Fruit fly (Drosophila melanogaster) whole organism, embryonic: ENCODE results near the gene Mur2B.

Experiments
- Atf-2 ChIP-seq: fragments of 200-800 bp; sonication (Bioruptor generic); optimal IDR thresholded peaks from 2 replicates; lab custom pipeline; 2016; ENCODE audit warnings: missing biosample characterization, missing genetic modification characterization
- CG10431 ChIP-seq: fragments of 200-800 bp; sonication (Bioruptor generic); optimal IDR thresholded peaks from 3 replicates; lab custom pipeline; 2018; ENCODE audit warnings: missing biosample characterization, mild to moderate bottlenecking, missing genetic modification characterization
- CG11723 ChIP-seq: fragments of 200-800 bp; sonication (Bioruptor generic); optimal IDR thresholded peaks from 2 replicates; lab custom pipeline; 2017; ENCODE audit warnings: missing biosample characterization, mild to moderate bottlenecking, missing genetic modification characterization
- CG17361 ChIP-seq: fragments of 200-800 bp; sonication (Bioruptor generic); IDR thresholded peaks from 3 replicates; pipeline ENCODE4 v1.3.6; 2022; ENCODE audit warnings: missing biosample characterization, missing genetic modification characterization
- CG17612 ChIP-seq: fragments of 200-800 bp; sonication (Bioruptor generic); IDR thresholded peaks from 2 replicates; pipeline ENCODE4 v1.3.6; 2022; ENCODE audit warnings: missing biosample characterization, missing genetic modification characterization
- CG18476 ChIP-seq: fragments of 200-800 bp; sonication (Bioruptor generic); optimal IDR thresholded peaks from 2 replicates; lab custom pipeline; 2016; ENCODE audit warnings: missing biosample characterization, mild to moderate bottlenecking, missing genetic modification characterization
- CG18619 ChIP-seq: fragments of 200-800 bp; sonication (Bioruptor generic); optimal IDR thresholded peaks from 3 replicates; lab custom pipeline; 2017; ENCODE audit warnings: missing biosample characterization, mild to moderate bottlenecking, missing genetic modification characterization
- CG3838 ChIP-seq: fragments of 200-800 bp; sonication (Bioruptor generic); optimal IDR thresholded peaks from 3 replicates; lab custom pipeline; 2016; ENCODE audit warnings: missing biosample characterization, missing genetic modification characterization
- CG4328 ChIP-seq: fragments of 200-800 bp; sonication (Bioruptor generic); optimal IDR thresholded peaks from 3 replicates; lab custom pipeline; 2017; ENCODE audit warnings: missing biosample characterization, missing genetic modification reagents, missing genetic modification characterization
- CG4854 ChIP-seq: fragments of 200-800 bp; sonication (Bioruptor generic); optimal IDR thresholded peaks from 2 replicates; lab custom pipeline; 2016; ENCODE audit warnings: missing biosample characterization, missing genetic modification characterization, inconsistent platforms
- CG6654 ChIP-seq: fragments of 200-800 bp; sonication (Bioruptor generic); optimal IDR thresholded peaks from 2 replicates; lab custom pipeline; 2017; ENCODE audit warnings: missing biosample characterization, mild to moderate bottlenecking, missing genetic modification characterization
- CG7372 ChIP-seq: fragments of 200-800 bp; sonication (Bioruptor generic); IDR thresholded peaks from 2 replicates; pipeline ENCODE4 v1.3.6; 2022; ENCODE audit warnings: missing biosample characterization, missing genetic modification characterization
- CG7839 ChIP-seq: fragments of 200-800 bp; sonication (Bioruptor generic); optimal IDR thresholded peaks from 3 replicates; lab custom pipeline; 2018; ENCODE audit warnings: missing biosample characterization, mild to moderate bottlenecking, missing genetic modification characterization, moderate library complexity
- CG9797 ChIP-seq: fragments of 200-800 bp; sonication (Bioruptor generic); optimal IDR thresholded peaks from 3 replicates; lab custom pipeline; 2018; ENCODE audit warnings: missing biosample characterization, mild to moderate bottlenecking, missing genetic modification characterization
- CG9876 ChIP-seq: fragments of 200-800 bp; sonication (Bioruptor generic); optimal IDR thresholded peaks from 2 replicates; lab custom pipeline; 2016; ENCODE audit warnings: missing biosample characterization, missing genetic modification characterization
- CTCF ChIP-seq: fragments of 200-800 bp; sonication (Bioruptor generic); optimal IDR thresholded peaks from 2 replicates; lab custom pipeline; 2017; ENCODE audit warnings: missing biosample characterization, mild to moderate bottlenecking, missing genetic modification characterization, moderate library complexity
- D ChIP-seq, 2 experiments: fragments of 200-800 bp in 1 of 2; fragments of >200 bp in 1 of 2; sonication (Bioruptor generic) in 1 of 2; optimal IDR thresholded peaks; 2 replicates in 1 of 2; 3 replicates in 1 of 2; lab custom pipeline; 2017; ENCODE audit warnings: mild to moderate bottlenecking in 1 of 2, missing biosample characterization in 1 of 2, missing genetic modification characterization in 1 of 2, missing genetic modification reagents in 1 of 2
- E2f1 ChIP-seq: fragments of 200-800 bp; sonication (Bioruptor generic); IDR thresholded peaks from 2 replicates; pipeline ENCODE4 v1.3.6; 2022; ENCODE audit warnings: missing biosample characterization, missing genetic modification characterization
- HHEX ChIP-seq: fragments of 200-800 bp; sonication (Bioruptor generic); optimal IDR thresholded peaks from 3 replicates; lab custom pipeline; 2017; ENCODE audit warnings: missing biosample characterization, mild to moderate bottlenecking, missing genetic modification characterization, missing genetic modification reagents
- Hand ChIP-seq: fragments of 200-800 bp; sonication (Bioruptor generic); optimal IDR thresholded peaks from 2 replicates; lab custom pipeline; 2017; ENCODE audit warnings: mild to moderate bottlenecking, missing biosample characterization, missing genetic modification reagents, missing genetic modification characterization
- Med ChIP-seq: fragments of 200-800 bp; sonication (Bioruptor generic); peaks from one replicate; lab custom pipeline; 2016; ENCODE audit warnings: missing biosample characterization, missing genetic modification characterization, mild to moderate bottlenecking, inconsistent platforms, moderate library complexity
- Neu2 ChIP-seq: fragments of 200-800 bp; sonication (Bioruptor generic); optimal IDR thresholded peaks from 3 replicates; lab custom pipeline; 2016; ENCODE audit warnings: missing biosample characterization, missing genetic modification characterization, borderline replicate concordance
- Oli ChIP-seq: fragments of 200-800 bp; sonication (Bioruptor generic); optimal IDR thresholded peaks from 2 replicates; lab custom pipeline; 2018; ENCODE audit warnings: missing biosample characterization, mild to moderate bottlenecking, missing genetic modification characterization, moderate library complexity
- Opbp ChIP-seq: fragments of 200-800 bp; sonication (Bioruptor generic); IDR thresholded peaks from 3 replicates; pipeline ENCODE4 v1.3.6; 2022; ENCODE audit warnings: missing biosample characterization, missing genetic modification characterization; ENCODE audit not compliant: partially characterized antibody
- Pdp1 ChIP-seq, 2 experiments: fragments of 200-800 bp; sonication (Bioruptor generic); optimal IDR thresholded peaks; 3 replicates each; lab custom pipeline; 2016; ENCODE audit warnings: missing biosample characterization in 2 of 2, missing genetic modification characterization in 2 of 2, mild to moderate bottlenecking in 1 of 2, moderate library complexity in 1 of 2
- Sin3A ChIP-seq: fragments of >200 bp; optimal IDR thresholded peaks from 2 replicates; lab custom pipeline; 2018
- Spps ChIP-seq: fragments of 200-800 bp; sonication (Bioruptor generic); optimal IDR thresholded peaks from 2 replicates; lab custom pipeline; 2018; ENCODE audit warnings: missing biosample characterization, mild to moderate bottlenecking, missing genetic modification characterization
- Taf1 ChIP-seq: fragments of 200-800 bp; sonication (Bioruptor generic); IDR thresholded peaks from 2 replicates; pipeline ENCODE4 v1.3.6; 2022; ENCODE audit warnings: missing biosample characterization, missing genetic modification characterization
- aop ChIP-seq: fragments of 200-800 bp; sonication (Bioruptor generic); IDR thresholded peaks from 2 replicates; pipeline ENCODE4 v1.3.6; 2022; ENCODE audit warnings: missing biosample characterization, missing genetic modification characterization
- bowl ChIP-seq: fragments of 200-800 bp; sonication (Bioruptor generic); IDR thresholded peaks from 2 replicates; pipeline ENCODE4 v1.3.6; 2022; ENCODE audit warnings: missing biosample characterization, missing genetic modification characterization
- bsh ChIP-seq, 2 experiments: fragments of 200-800 bp; sonication (Bioruptor generic); optimal IDR thresholded peaks; 2 replicates each; lab custom pipeline; 2017 to 2018; ENCODE audit warnings: mild to moderate bottlenecking in 2 of 2, missing biosample characterization in 2 of 2, missing genetic modification characterization in 2 of 2, moderate library complexity in 1 of 2
- cg ChIP-seq: fragments of 200-800 bp; sonication (Bioruptor generic); optimal IDR thresholded peaks from 3 replicates; lab custom pipeline; 2019; ENCODE audit warnings: missing biosample characterization, mild to moderate bottlenecking, missing genetic modification characterization, moderate library complexity
- chm ChIP-seq: fragments of 200-800 bp; sonication (Bioruptor generic); IDR thresholded peaks from 2 replicates; pipeline ENCODE4 v1.3.6; 2022; ENCODE audit warnings: missing biosample characterization, missing genetic modification characterization
- croc ChIP-seq: fragments of 200-800 bp; sonication (Bioruptor generic); conservative IDR thresholded peaks from 3 replicates; pipeline ENCODE4 v1.3.6; 2022; ENCODE audit warnings: missing biosample characterization, missing genetic modification characterization
- en ChIP-seq: fragments of 200-800 bp; sonication (Bioruptor generic); optimal IDR thresholded peaks from 2 replicates; lab custom pipeline; 2016; ENCODE audit warnings: missing biosample characterization, missing genetic modification characterization
- fd96Cb ChIP-seq: fragments of 200-800 bp; sonication (Bioruptor generic); optimal IDR thresholded peaks from 2 replicates; lab custom pipeline; 2018; ENCODE audit warnings: missing biosample characterization, mild to moderate bottlenecking, missing genetic modification characterization, moderate library complexity
- gcm ChIP-seq: fragments of 200-800 bp; sonication (Bioruptor generic); optimal IDR thresholded peaks from 2 replicates; lab custom pipeline; 2019; ENCODE audit warnings: missing biosample characterization, mild to moderate bottlenecking, missing genetic modification characterization, moderate library complexity
- gsb ChIP-seq: fragments of 200-800 bp; sonication (Bioruptor generic); IDR thresholded peaks from 2 replicates; pipeline ENCODE4 v1.3.6; 2022; ENCODE audit warnings: missing biosample characterization, missing genetic modification characterization
- insv ChIP-seq, 2 experiments: fragments of 200-800 bp; sonication (Bioruptor generic); optimal IDR thresholded peaks; 3 replicates each; lab custom pipeline; 2016 to 2018; ENCODE audit warnings: missing biosample characterization in 2 of 2, missing genetic modification characterization in 2 of 2
- knrl ChIP-seq: fragments of 200-800 bp; sonication (Bioruptor generic); IDR thresholded peaks from 3 replicates; pipeline ENCODE4 v1.3.6; 2022; ENCODE audit warnings: missing biosample characterization, missing genetic modification characterization; ENCODE audit not compliant: partially characterized antibody
- oc ChIP-seq: fragments of 200-800 bp; sonication (Bioruptor generic); optimal IDR thresholded peaks from 2 replicates; lab custom pipeline; 2018; ENCODE audit warnings: missing biosample characterization, mild to moderate bottlenecking, missing genetic modification characterization, moderate library complexity
- onecut ChIP-seq: fragments of 200-800 bp; sonication (Bioruptor generic); IDR thresholded peaks from 2 replicates; pipeline ENCODE4 v1.3.6; 2022; ENCODE audit warnings: missing biosample characterization, missing genetic modification characterization
- psq ChIP-seq: fragments of 200-800 bp; sonication (Bioruptor generic); optimal IDR thresholded peaks from 2 replicates; lab custom pipeline; 2017; ENCODE audit warnings: missing biosample characterization, missing genetic modification characterization
- row ChIP-seq: fragments of 200-800 bp; sonication (Bioruptor generic); IDR thresholded peaks from 3 replicates; pipeline ENCODE4 v1.3.6; 2022; ENCODE audit warnings: missing biosample characterization, missing genetic modification characterization
- sc ChIP-seq, 3 experiments: fragments of >200 bp in 2 of 3; fragments of 200-800 bp in 1 of 3; sonication (Bioruptor generic) in 1 of 3; optimal IDR thresholded peaks; 2 replicates in 2 of 3; 3 replicates in 1 of 3; lab custom pipeline; 2017; ENCODE audit warnings: mild to moderate bottlenecking in 1 of 3, missing biosample characterization in 1 of 3, missing genetic modification characterization in 1 of 3, missing genetic modification reagents in 1 of 3
- shn ChIP-seq: fragments of 200-800 bp; sonication (Bioruptor generic); optimal IDR thresholded peaks from 3 replicates; lab custom pipeline; 2016; ENCODE audit warnings: missing biosample characterization, missing genetic modification characterization
- sqz ChIP-seq: fragments of 200-800 bp; sonication (Bioruptor generic); optimal IDR thresholded peaks from 3 replicates; lab custom pipeline; 2018; ENCODE audit warnings: missing biosample characterization, mild to moderate bottlenecking, missing genetic modification characterization
- tx ChIP-seq: fragments of 200-800 bp; sonication (Bioruptor generic); optimal IDR thresholded peaks from 2 replicates; lab custom pipeline; 2016; ENCODE audit warnings: missing biosample characterization, missing genetic modification characterization
- wdn ChIP-seq: fragments of 200-800 bp; sonication (Bioruptor generic); IDR thresholded peaks from 2 replicates; pipeline ENCODE4 v1.3.6; 2022; ENCODE audit warnings: missing biosample characterization, missing genetic modification characterization
- z ChIP-seq: fragments of 200-800 bp; sonication (Bioruptor generic); IDR thresholded peaks from 3 replicates; pipeline ENCODE4 v1.3.6; 2022; ENCODE audit warnings: missing biosample characterization, missing genetic modification characterization

The Mur2B gene

DNA sequence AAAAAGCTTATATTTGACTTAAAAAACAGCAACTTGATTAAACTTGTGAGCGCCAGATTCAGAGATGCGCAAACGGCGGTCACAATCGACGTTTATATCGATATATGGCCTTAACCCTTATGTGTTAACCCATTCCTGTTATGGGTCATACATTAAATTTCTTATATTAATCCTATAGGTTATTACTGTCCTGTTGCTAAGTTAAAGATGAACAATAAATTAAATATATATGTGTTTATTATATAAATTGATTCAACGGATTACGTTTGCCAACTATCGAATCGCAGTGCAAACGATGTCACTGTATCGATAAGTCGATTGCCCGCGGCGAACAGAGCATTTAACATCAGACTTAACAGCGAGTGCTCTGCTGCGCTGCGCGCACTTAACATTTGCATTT, 626 bp upstream of the Mur2B start, which contains the start of the genes CG3740 and hfw (continued):
- TF ChIP-seq D (optimal IDR thresholded peaks at IDR 0.05; lab: Kevin White, UChicago) = no peak
- no peak for TF ChIP-seq D (GFP tag; optimal IDR thresholded peaks at IDR 0.05; lab: Kevin White, UChicago)
- peak; percentile 28; the same call in 1 of the 2 replicates for TF ChIP-seq CG17612
- TF ChIP-seq croc (GFP tag; lab: Robert Waterston, UW) = peak; percentile 50; the same call in 2 of the 3 replicates
- peak; percentile 95 for TF ChIP-seq knrl
- no peak for TF ChIP-seq insv (GFP tag; optimal IDR thresholded peaks at IDR 0.05; lab: Kevin White, UChicago)
- peak; percentile 61 for TF ChIP-seq fd96Cb (tag; lab: Kevin White, UChicago)
- peak; percentile 22; the same call in 1 of the 2 replicates for TF ChIP-seq gsb (GFP tag; lab: Robert Waterston, UW)
- no peak for TF ChIP-seq shn (GFP tag; lab: Kevin White, UChicago)
- TF ChIP-seq CG17361 (GFP tag; lab: Robert Waterston, UW) = peak; percentile 82
- no peak for TF ChIP-seq CG4854 (GFP tag; lab: Kevin White, UChicago)
- TF ChIP-seq z = no peak
- TF ChIP-seq psq (GFP tag; lab: Kevin White, UChicago) = peak; percentile 45
- peak; percentile 4 for TF ChIP-seq CG11723
- TF ChIP-seq tx (GFP tag; lab: Kevin White, UChicago) = no peak
- peak; percentile 60 for TF ChIP-seq Oli (tag; lab: Kevin White, UChicago)
- TF ChIP-seq oc (tag; lab: Kevin White, UChicago) = peak; percentile 36
- no peak for TF ChIP-seq Atf-2 (GFP tag; lab: Kevin White, UChicago)
- peak; percentile 27 to 40 for TF ChIP-seq Pdp1 (GFP tag; optimal IDR thresholded peaks at IDR 0.05; lab: Kevin White, UChicago)
- no peak for TF ChIP-seq aop (GFP tag; lab: Robert Waterston, UW)
- no peak for TF ChIP-seq Taf1
- TF ChIP-seq HHEX = peak; percentile 44
- TF ChIP-seq CG9876 = no peak
- TF ChIP-seq Opbp = peak; percentile 79; the same call in 2 of the 3 replicates
- TF ChIP-seq wdn (GFP tag; lab: Robert Waterston, UW) = peak; percentile 58
- TF ChIP-seq en (GFP tag; lab: Kevin White, UChicago) = no peak
- TF ChIP-seq CG6654 = peak; percentile 14
- no peak for TF ChIP-seq cg (GFP tag; lab: Kevin White, UChicago)
- TF ChIP-seq bowl (GFP tag; lab: Robert Waterston, UW) = no peak
- no peak for TF ChIP-seq CTCF (GFP tag; lab: Kevin White, UChicago)
- TF ChIP-seq sqz (GFP tag; lab: Kevin White, UChicago) = no peak
- no peak for TF ChIP-seq gcm (GFP tag; lab: Kevin White, UChicago)
- peak; percentile 47 for TF ChIP-seq CG18619 (GFP tag; lab: Kevin White, UChicago)
- peak; percentile 31 for TF ChIP-seq CG18476 (GFP tag; lab: Kevin White, UChicago)
- no peak for TF ChIP-seq CG7839
- peak; percentile 73; the same call in 1 of the 2 replicates for TF ChIP-seq CG7372 (GFP tag; lab: Robert Waterston, UW)
- TF ChIP-seq chm (GFP tag; lab: Robert Waterston, UW) = no peak
- TF ChIP-seq CG3838 (GFP tag; lab: Kevin White, UChicago) = no peak
- TF ChIP-seq row (GFP tag; lab: Robert Waterston, UW) = peak; percentile 93
- TF ChIP-seq CG10431 (GFP tag; lab: Kevin White, UChicago) = no peak
- peak in 1 of 2 experiments; percentile 70 for TF ChIP-seq bsh (GFP tag; optimal IDR thresholded peaks at IDR 0.05; lab: Kevin White, UChicago)
- TF ChIP-seq Hand = no peak
- no peak for TF ChIP-seq CG9797 (GFP tag; lab: Kevin White, UChicago)
- peak; percentile 76 for TF ChIP-seq Med
- no peak for TF ChIP-seq sc (optimal IDR thresholded peaks at IDR 0.05; lab: Kevin White, UChicago)
- TF ChIP-seq sc (GFP tag; optimal IDR thresholded peaks at IDR 0.05; lab: Kevin White, UChicago) = no peak
- peak; percentile 19; the same call in 1 of the 2 replicates for TF ChIP-seq onecut (GFP tag; lab: Robert Waterston, UW)
- TF ChIP-seq CG4328 = no peak
- TF ChIP-seq E2f1 (GFP tag; lab: Robert Waterston, UW) = peak; percentile 84
- peak; percentile 63 for TF ChIP-seq Sin3A (lab: Kevin White, UChicago)
- peak; percentile 35 for TF ChIP-seq Spps
- no peak for TF ChIP-seq Neu2 (GFP tag; lab: Kevin White, UChicago)
